Fruit fly (Drosophila melanogaster): ENCODE results near the gene CG13930.

dm6 chr3L:1663531-1663930 is 9.0 kb downstream of the CG13930 start:
- TF ChIP-seq fd96Ca (GFP tag; IDR thresholded peaks at IDR 0.05) (no peak), CG34367 (tag; optimal IDR thresholded peaks at IDR 0.05) (no peak), CG13204 (GFP tag; optimal IDR thresholded peaks at IDR 0.05) (no peak), EcR (GFP tag; optimal IDR thresholded peaks at IDR 0.05) (no peak), gl (tag; optimal IDR thresholded peaks at IDR 0.05) (no peak), Pif1B (GFP tag; optimal IDR thresholded peaks at IDR 0.05) (no peak)
